Fruit fly (Drosophila melanogaster) ovary, adult (tissue): ENCODE data around the gene Csk.

Experiments used
- CG17801 ChIP-seq: fragments of 200-800 bp; optimal IDR thresholded peaks from 2 replicates; lab custom pipeline; 2019; ENCODE audit warnings: missing biosample characterization, mild to moderate bottlenecking, missing genetic modification characterization, moderate library complexity; ENCODE audit not compliant: partially characterized antibody

Gene Csk

dm6 chr3R:11671784-11672183, 21.3 kb upstream of the Csk start:
- TF ChIP-seq CG17801 (GFP tag; lab: Kevin White, UChicago): no peak

dm6 chr3R:11670888-11671287, 20.4 kb upstream of the Csk start:
- TF ChIP-seq CG17801 (GFP tag; lab: Kevin White, UChicago): no peak

dm6 chr3R:11669954-11670347, 19.4 kb upstream of the Csk start:
- TF ChIP-seq CG17801 (GFP tag; lab: Kevin White, UChicago): no peak

- TF ChIP-seq CG17801 (GFP tag; lab: Kevin White, UChicago): no peak
Measured at dm6 chr3R:11669017-11669953, 18.8 kb upstream of the Csk start.

dm6 chr3R:11665925-11666687, 15.6 kb upstream of the Csk start:
- TF ChIP-seq CG17801 (GFP tag; lab: Kevin White, UChicago): no peak

dm6 chr3R:11665508-11665907, 15.0 kb upstream of the Csk start:
- TF ChIP-seq CG17801 (GFP tag; lab: Kevin White, UChicago): no peak

dm6 chr3R:11663441-11663840, 12.9 kb upstream of the Csk start:
- no peak for TF ChIP-seq CG17801 (GFP tag; lab: Kevin White, UChicago)

dm6 chr3R:11662617-11663016, 12.1 kb upstream of the Csk start:
- no peak for TF ChIP-seq CG17801 (GFP tag; lab: Kevin White, UChicago)

- TF ChIP-seq CG17801 (GFP tag; lab: Kevin White, UChicago): peak; percentile 83
Measured at dm6 chr3R:11661712-11662111, 11.2 kb upstream of the Csk start.

- no peak for TF ChIP-seq CG17801 (GFP tag; lab: Kevin White, UChicago)
Measured at dm6 chr3R:11661187-11661586, 10.7 kb upstream of the Csk start.

- no peak for TF ChIP-seq CG17801 (GFP tag; lab: Kevin White, UChicago)
Measured at dm6 chr3R:11657786-11658193, 7.3 kb upstream of the Csk start.

- TF ChIP-seq CG17801 (GFP tag; lab: Kevin White, UChicago): peak; percentile 97
Measured at dm6 chr3R:11656614-11657216, 6.2 kb upstream of the Csk start.

- TF ChIP-seq CG17801 (GFP tag; lab: Kevin White, UChicago): peak; percentile 87
Measured at dm6 chr3R:11655873-11656374, 5.4 kb upstream of the Csk start, which contains the start of gene CG42327. TSS of gene CG42327 (plus strand) at chr3R:11656149.

dm6 chr3R:11649449-11649848, 1.1 kb downstream of the Csk start:
- TF ChIP-seq CG17801 (GFP tag; lab: Kevin White, UChicago): peak; percentile 74
